Worm (Caenorhabditis elegans) whole organism, L4 larva: Measurements from ENCODE around the gene irld-22.

ENCODE experiments used
- dve-1 ChIP-seq: sonication (generic microtip); optimal IDR thresholded peaks from 2 replicates; lab custom pipeline; 2017; ENCODE audit warnings: antibody characterized with exemption, mild to moderate bottlenecking, missing genetic modification characterization, missing compliant biosample characterization; ENCODE audit not compliant: insufficient read depth
- lin-15B ChIP-seq: fragments of 150-350 bp; sonication (generic microtip); optimal IDR thresholded peaks from 3 replicates; lab custom pipeline; 2014; ENCODE audit warnings: missing biosample characterization, missing genetic modification characterization
- pha-4 ChIP-seq, 2 experiments: fragments of 150-350 bp in 1 of 2; fragments of 200-800 bp in 1 of 2; sonication (Bioruptor generic) in 1 of 2; IDR thresholded peaks in 1 of 2; optimal IDR thresholded peaks in 1 of 2; 2 replicates each; pipeline versions ENCODE4 v1.3.6 to Lab custom; 2014 to 2022; ENCODE audit warnings: missing genetic modification characterization in 2 of 2, missing genetic modification reagents in 2 of 2, missing biosample characterization in 1 of 2, missing compliant biosample characterization in 1 of 2

- no peak for TF ChIP-seq lin-15B (tag; lab: Kevin White, UChicago)
- no peak for TF ChIP-seq pha-4 (GFP tag; IDR thresholded peaks at IDR 0.05; lab: Robert Waterston, UW)
- TF ChIP-seq pha-4 (tag; optimal IDR thresholded peaks at IDR 0.05; lab: Kevin White, UChicago), result no peak
- TF ChIP-seq dve-1 (tag; lab: Kevin White, UChicago), result no peak
These were observed 7.6 kb downstream of the irld-22 start, which contains the start of gene C17E7.4 for ce11 chrV:3892361-3892904.
